Worm (Caenorhabditis elegans) whole organism, young adult: ENCODE measurements around the gene Y37A1B.4.

Experiments
- B0336.3 ChIP-seq: fragments of 200-800 bp; sonication (Bioruptor generic); IDR thresholded peaks from 2 replicates; pipeline ENCODE4 v1.3.6; 2022; ENCODE audit warnings: missing genetic modification characterization, missing compliant biosample characterization
- F23B12.7 ChIP-seq: sonication (generic microtip); optimal IDR thresholded peaks from 2 replicates; lab custom pipeline; 2017; ENCODE audit warnings: missing genetic modification characterization, mild to moderate bottlenecking, missing compliant biosample characterization, antibody characterized with exemption, moderate library complexity; ENCODE audit not compliant: insufficient read depth
- F37B4.10 ChIP-seq: fragments of 200-800 bp; sonication (Bioruptor generic); IDR thresholded peaks from 2 replicates; pipeline ENCODE4 v1.3.6; 2022; ENCODE audit warnings: missing genetic modification characterization, missing compliant biosample characterization
- F57A8.1 ChIP-seq: fragments of 200-800 bp; sonication (Bioruptor generic); optimal IDR thresholded peaks from 2 replicates; lab custom pipeline; 2018; ENCODE audit warnings: mild to moderate bottlenecking, missing genetic modification characterization, moderate library complexity, missing compliant biosample characterization
- F57C9.4 ChIP-seq: sonication (generic microtip); optimal IDR thresholded peaks from 2 replicates; lab custom pipeline; 2017; ENCODE audit warnings: mild to moderate bottlenecking, missing genetic modification characterization, missing compliant biosample characterization
- K11D2.4 ChIP-seq: fragments of 200-800 bp; sonication (Bioruptor generic); IDR thresholded peaks from 2 replicates; pipeline ENCODE4 v1.3.6; 2022; ENCODE audit warnings: missing genetic modification reagents, missing genetic modification characterization, missing compliant biosample characterization
- Y79H2A.3 ChIP-seq: fragments of 200-800 bp; sonication (Bioruptor generic); conservative IDR thresholded peaks from 2 replicates; pipeline ENCODE4 v1.3.6; 2022; ENCODE audit warnings: missing genetic modification reagents, missing genetic modification characterization, missing compliant biosample characterization
- ZK185.1 ChIP-seq: sonication (generic microtip); optimal IDR thresholded peaks from 2 replicates; lab custom pipeline; 2016; ENCODE audit warnings: mild to moderate bottlenecking, missing genetic modification characterization, missing compliant biosample characterization; ENCODE audit not compliant: poor library complexity, severe bottlenecking
- akir-1 ChIP-seq: fragments of 200-800 bp; sonication (Bioruptor generic); optimal IDR thresholded peaks from 2 replicates; lab custom pipeline; 2018; ENCODE audit warnings: mild to moderate bottlenecking, missing genetic modification characterization, moderate library complexity, missing compliant biosample characterization
- ama-1 ChIP-seq, 3 experiments: fragments of 150-350 bp in 1 of 3; sonication (generic microtip) in 2 of 3; optimal IDR thresholded peaks; 2 replicates each; lab custom pipeline; 2014 to 2018; ENCODE audit warnings: missing biosample characterization in 2 of 3, missing genetic modification characterization in 2 of 3, missing genetic modification reagents in 2 of 3
- aptf-2 ChIP-seq: fragments of 200-800 bp; sonication (Bioruptor generic); conservative IDR thresholded peaks from 2 replicates; pipeline ENCODE4 v1.3.6; 2022; ENCODE audit warnings: missing genetic modification reagents, missing genetic modification characterization, missing compliant biosample characterization
- athp-1 ChIP-seq: sonication (generic microtip); optimal IDR thresholded peaks from 2 replicates; lab custom pipeline; 2017; ENCODE audit warnings: mild to moderate bottlenecking, missing genetic modification characterization, missing compliant biosample characterization
- attf-5 ChIP-seq: fragments of 200-800 bp; sonication (Bioruptor generic); optimal IDR thresholded peaks from 2 replicates; lab custom pipeline; 2018; ENCODE audit warnings: mild to moderate bottlenecking, missing genetic modification characterization, missing compliant biosample characterization
- cebp-1 ChIP-seq, 2 experiments: fragments of 200-800 bp in 1 of 2; sonication (Bioruptor generic) in 1 of 2; sonication (generic microtip) in 1 of 2; IDR thresholded peaks in 1 of 2; optimal IDR thresholded peaks in 1 of 2; 2 replicates each; pipeline versions ENCODE4 v1.3.6 to Lab custom; 2017 to 2022; ENCODE audit warnings: missing compliant biosample characterization in 2 of 2, missing genetic modification characterization in 2 of 2, mild to moderate bottlenecking in 1 of 2, missing genetic modification reagents in 1 of 2, moderate library complexity in 1 of 2
- ceh-27 ChIP-seq: fragments of 200-800 bp; sonication (Bioruptor generic); optimal IDR thresholded peaks from 2 replicates; lab custom pipeline; 2018; ENCODE audit warnings: mild to moderate bottlenecking, missing genetic modification characterization, moderate library complexity, missing compliant biosample characterization
- ceh-79 ChIP-seq: sonication (generic microtip); optimal IDR thresholded peaks from 2 replicates; lab custom pipeline; 2017; ENCODE audit warnings: mild to moderate bottlenecking, missing genetic modification characterization, missing compliant biosample characterization
- ceh-91 ChIP-seq: fragments of 200-800 bp; sonication (Bioruptor generic); IDR thresholded peaks from 2 replicates; pipeline ENCODE4 v1.3.6; 2022; ENCODE audit warnings: missing genetic modification reagents, missing genetic modification characterization, missing compliant biosample characterization
- ekl-4 ChIP-seq: fragments of 200-800 bp; sonication (Bioruptor generic); IDR thresholded peaks from 2 replicates; pipeline ENCODE4 v1.3.6; 2022; ENCODE audit warnings: missing genetic modification reagents, missing genetic modification characterization, missing compliant biosample characterization
- hlh-26 ChIP-seq: fragments of 200-800 bp; sonication (Bioruptor generic); conservative IDR thresholded peaks from 2 replicates; pipeline ENCODE4 v1.3.6; 2022; ENCODE audit warnings: missing genetic modification reagents, missing genetic modification characterization, missing compliant biosample characterization
- hmg-1.2 ChIP-seq: fragments of 200-800 bp; sonication (Bioruptor generic); IDR thresholded peaks from 2 replicates; pipeline ENCODE4 v1.3.6; 2022; ENCODE audit warnings: missing genetic modification reagents, missing genetic modification characterization, missing compliant biosample characterization
- lag-1 ChIP-seq: fragments of 200-800 bp; sonication (Bioruptor generic); IDR thresholded peaks from 2 replicates; pipeline ENCODE4 v1.3.6; 2022; ENCODE audit warnings: missing genetic modification reagents, missing genetic modification characterization, missing compliant biosample characterization
- let-607 ChIP-seq, 2 experiments: fragments of 200-800 bp in 1 of 2; sonication (Bioruptor generic) in 1 of 2; sonication (generic microtip) in 1 of 2; optimal IDR thresholded peaks; 2 replicates each; lab custom pipeline; 2016 to 2018; ENCODE audit warnings: mild to moderate bottlenecking in 2 of 2, missing compliant biosample characterization in 2 of 2, missing genetic modification characterization in 2 of 2, moderate library complexity in 2 of 2, missing genotype in 1 of 2
- lin-26 ChIP-seq: fragments of 200-800 bp; sonication (Bioruptor generic); IDR thresholded peaks from 2 replicates; pipeline ENCODE4 v1.3.6; 2022; ENCODE audit warnings: missing genetic modification reagents, missing genetic modification characterization, missing compliant biosample characterization
- lin-35 ChIP-seq, 3 experiments: fragments of 150-350 bp in 2 of 3; sonication (generic microtip) in 1 of 3; optimal IDR thresholded peaks; 2 replicates each; lab custom pipeline; 2014 to 2018; ENCODE audit warnings: missing biosample characterization in 3 of 3, missing genetic modification characterization in 3 of 3, missing genetic modification reagents in 3 of 3
- lin-40 ChIP-seq: sonication (generic microtip); optimal IDR thresholded peaks from 2 replicates; lab custom pipeline; 2016; ENCODE audit warnings: missing genetic modification characterization, mild to moderate bottlenecking, missing compliant biosample characterization, missing genotype, missing genetic modification reagents
- lsl-1 ChIP-seq: fragments of 200-800 bp; sonication (Bioruptor generic); optimal IDR thresholded peaks from 2 replicates; lab custom pipeline; 2018; ENCODE audit warnings: mild to moderate bottlenecking, missing genetic modification characterization, moderate library complexity, missing compliant biosample characterization
- lsy-27 ChIP-seq: sonication (generic microtip); optimal IDR thresholded peaks from 2 replicates; lab custom pipeline; 2017; ENCODE audit warnings: missing genetic modification characterization, mild to moderate bottlenecking, missing compliant biosample characterization, antibody characterized with exemption, missing genotype, borderline replicate concordance; ENCODE audit not compliant: insufficient read depth
- mcd-1 ChIP-seq: fragments of 200-800 bp; sonication (Bioruptor generic); IDR thresholded peaks from 2 replicates; pipeline ENCODE4 v1.3.6; 2022; ENCODE audit warnings: missing genetic modification reagents, missing genetic modification characterization, missing compliant biosample characterization
- mel-28 ChIP-seq: sonication (generic microtip); optimal IDR thresholded peaks from 2 replicates; lab custom pipeline; 2016; ENCODE audit warnings: borderline replicate concordance, mild to moderate bottlenecking, missing genetic modification characterization, missing compliant biosample characterization
- nhr-80 ChIP-seq: sonication (generic microtip); optimal IDR thresholded peaks from 2 replicates; lab custom pipeline; 2016; ENCODE audit warnings: missing genetic modification characterization, missing compliant biosample characterization
- rcor-1 ChIP-seq: fragments of 200-800 bp; sonication (Bioruptor generic); IDR thresholded peaks from 2 replicates; pipeline ENCODE4 v1.3.6; 2022; ENCODE audit warnings: missing genetic modification reagents, missing genetic modification characterization, missing compliant biosample characterization
- rpc-1 ChIP-seq, 2 experiments: fragments of 150-350 bp in 1 of 2; sonication (generic microtip) in 1 of 2; optimal IDR thresholded peaks; 2 replicates each; lab custom pipeline; 2014 to 2018; ENCODE audit warnings: missing biosample characterization in 1 of 2, missing genetic modification characterization in 1 of 2, missing genetic modification reagents in 1 of 2, missing genotype in 1 of 2
- snpc-1.1 ChIP-seq: sonication (generic microtip); optimal IDR thresholded peaks from 2 replicates; lab custom pipeline; 2017; ENCODE audit warnings: missing genetic modification characterization, mild to moderate bottlenecking, missing compliant biosample characterization, antibody characterized with exemption, moderate library complexity, missing genotype, missing genetic modification reagents; ENCODE audit not compliant: insufficient read depth
- snpc-4 ChIP-seq, 5 experiments: fragments of 150-350 bp in 1 of 5; sonication (generic microtip) in 4 of 5; optimal IDR thresholded peaks; 2 replicates each; lab custom pipeline; 2014 to 2018; ENCODE audit warnings: missing genetic modification characterization in 5 of 5, missing biosample characterization in 3 of 5, antibody characterized with exemption in 2 of 5, mild to moderate bottlenecking in 2 of 5, missing compliant biosample characterization in 2 of 5, missing genotype in 2 of 5, moderate library complexity in 2 of 5, missing genetic modification reagents in 1 of 5
- tbp1 ChIP-seq: fragments of 200-800 bp; sonication (Bioruptor generic); optimal IDR thresholded peaks from 2 replicates; lab custom pipeline; 2018; ENCODE audit warnings: mild to moderate bottlenecking, missing genetic modification characterization, missing compliant biosample characterization
- tbx-9 ChIP-seq: sonication (generic microtip); optimal IDR thresholded peaks from 2 replicates; lab custom pipeline; 2016; ENCODE audit warnings: borderline replicate concordance, missing genetic modification characterization, inconsistent platforms, missing compliant biosample characterization
- unc-62 ChIP-seq: fragments of 150-350 bp; optimal IDR thresholded peaks from 2 replicates; lab custom pipeline; 2014; ENCODE audit warnings: missing biosample characterization, missing genetic modification reagents, missing genetic modification characterization
- xnd-1 ChIP-seq: sonication (generic microtip); optimal IDR thresholded peaks from 2 replicates; lab custom pipeline; 2016; ENCODE audit warnings: missing genotype, missing genetic modification reagents, missing genetic modification characterization, missing compliant biosample characterization
- zfh-2 ChIP-seq: fragments of 200-800 bp; sonication (Bioruptor generic); conservative IDR thresholded peaks from 2 replicates; pipeline ENCODE4 v1.3.6; 2022; ENCODE audit warnings: missing genetic modification reagents, missing genetic modification characterization, missing compliant biosample characterization
- ztf-18 ChIP-seq: sonication (generic microtip); optimal IDR thresholded peaks from 2 replicates; lab custom pipeline; 2016; ENCODE audit warnings: missing genotype, mild to moderate bottlenecking, missing genetic modification characterization, missing compliant biosample characterization
- ztf-26 ChIP-seq: sonication (generic microtip); optimal IDR thresholded peaks from 2 replicates; lab custom pipeline; 2017; ENCODE audit warnings: missing genetic modification characterization, missing compliant biosample characterization

The Y37A1B.4 gene

DNA sequence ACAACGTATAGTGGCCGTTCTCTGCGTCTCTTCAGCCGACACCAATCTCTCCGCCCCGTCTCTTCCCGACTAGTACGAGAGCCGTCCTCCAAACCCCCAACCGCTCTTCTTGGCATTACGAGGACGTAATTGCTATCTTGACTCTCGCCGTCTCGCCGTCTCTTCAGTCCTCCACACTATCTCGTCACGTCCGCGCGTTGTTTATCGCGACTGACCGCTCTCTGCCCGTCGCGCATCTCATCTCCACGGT lies 27.1 kb downstream of the Y37A1B.4 start:
- TF ChIP-seq mcd-1 (0 out of 2 replicates have a peak, but pooled peaks have one; percentile 1), lsy-27 (tag; lab: Kevin White, UChicago) (no peak), lin-40 (tag; lab: Kevin White, UChicago) (peak; percentile 51), lin-26 (GFP tag; lab: Robert Waterston, UW) (no peak), mel-28 (tag; lab: Kevin White, UChicago) (no peak), nhr-80 (tag; lab: Kevin White, UChicago) (peak; percentile 70), F57C9.4 (tag; lab: Kevin White, UChicago) (no peak), hmg-1.2 (GFP tag; lab: Robert Waterston, UW) (peak; percentile 96), snpc-4 (GFP tag; optimal IDR thresholded peaks at IDR 0.05; lab: Kevin White, UChicago) (no peak), snpc-4 (tag; optimal IDR thresholded peaks at IDR 0.05; lab: Kevin White, UChicago) (peak in 2 of 4 experiments; percentile 14 to 31), unc-62 (GFP tag; lab: Kevin White, UChicago) (no peak), attf-5 (peak; percentile 43), zfh-2 (GFP tag; lab: Robert Waterston, UW) (peak; percentile 98), ztf-18 (tag; lab: Kevin White, UChicago) (peak; percentile 41)

- TF ChIP-seq tbp1: peak; percentile 2
- no peak for TF ChIP-seq Y79H2A.3 (GFP tag; lab: Robert Waterston, UW)
- TF ChIP-seq let-607 (tag; optimal IDR thresholded peaks at IDR 0.05; lab: Kevin White, UChicago): peak in 1 of 2 experiments; percentile 57
- TF ChIP-seq zfh-2 (GFP tag; lab: Robert Waterston, UW): no peak
- no peak for TF ChIP-seq cebp-1 (GFP tag; IDR thresholded peaks at IDR 0.05; lab: Robert Waterston, UW)
- TF ChIP-seq cebp-1 (tag; optimal IDR thresholded peaks at IDR 0.05; lab: Kevin White, UChicago): peak; percentile 66
- peak; percentile 32; the same call in 1 of the 2 replicates for TF ChIP-seq rcor-1 (GFP tag; lab: Robert Waterston, UW)
- TF ChIP-seq lsl-1 (GFP tag; lab: Kevin White, UChicago): no peak
- no peak for TF ChIP-seq ceh-79 (tag; lab: Kevin White, UChicago)
- TF ChIP-seq F57A8.1 (GFP tag; lab: Kevin White, UChicago): no peak
- TF ChIP-seq ceh-91: no peak
- TF ChIP-seq xnd-1 (tag; lab: Kevin White, UChicago): no peak
- TF ChIP-seq B0336.3 (GFP tag; lab: Robert Waterston, UW): peak; percentile 61
- TF ChIP-seq ZK185.1 (tag; lab: Kevin White, UChicago): peak; percentile 58
- no peak for TF ChIP-seq ama-1 (optimal IDR thresholded peaks at IDR 0.05; lab: Kevin White, UChicago)
- no peak for TF ChIP-seq ama-1 (GFP tag; optimal IDR thresholded peaks at IDR 0.05; lab: Kevin White, UChicago)
- no peak for TF ChIP-seq F37B4.10 (GFP tag; lab: Robert Waterston, UW)
- TF ChIP-seq athp-1: no peak
- TF ChIP-seq lag-1: no peak
- TF ChIP-seq hlh-26 (GFP tag; lab: Robert Waterston, UW): no peak
- no peak for TF ChIP-seq F23B12.7 (tag; lab: Kevin White, UChicago)
- no peak for TF ChIP-seq snpc-1.1 (tag; lab: Kevin White, UChicago)
- peak; percentile 62; the same call in 1 of the 2 replicates for TF ChIP-seq K11D2.4 (GFP tag; lab: Robert Waterston, UW)
- TF ChIP-seq tbx-9 (tag; lab: Kevin White, UChicago): no peak
- TF ChIP-seq lin-35 (GFP tag; optimal IDR thresholded peaks at IDR 0.05; lab: Kevin White, UChicago): peak in 1 of 3 experiments; percentile 73
- TF ChIP-seq akir-1 (GFP tag; lab: Kevin White, UChicago): no peak
- TF ChIP-seq attf-5: peak; percentile 69
- 0 out of 2 replicates have a peak, but pooled peaks have one; percentile 28 for TF ChIP-seq aptf-2
- TF ChIP-seq rpc-1 (optimal IDR thresholded peaks at IDR 0.05; lab: Kevin White, UChicago): peak; percentile 10
- no peak for TF ChIP-seq rpc-1 (tag; optimal IDR thresholded peaks at IDR 0.05; lab: Kevin White, UChicago)
- TF ChIP-seq lin-26 (GFP tag; lab: Robert Waterston, UW): no peak
- peak; percentile 53 for TF ChIP-seq ceh-27 (GFP tag; lab: Kevin White, UChicago)
- TF ChIP-seq ztf-26 (tag; lab: Kevin White, UChicago): peak; percentile 58
- peak; percentile 94 for TF ChIP-seq ekl-4 (GFP tag; lab: Robert Waterston, UW)
These were observed 27.7 kb downstream of the Y37A1B.4 start for ce11 chrIV:14032620-14033501.
